Worm (Caenorhabditis elegans) whole organism, late embryonic: ENCODE data around the gene ppm-1.H.

Experiments
- C08G9.2 ChIP-seq: sonication (generic microtip); optimal IDR thresholded peaks from 2 replicates; lab custom pipeline; 2016; ENCODE audit warnings: mild to moderate bottlenecking, missing genetic modification characterization, moderate library complexity, missing compliant biosample characterization
- C38D4.7 ChIP-seq: fragments of 200-800 bp; sonication (Bioruptor generic); optimal IDR thresholded peaks from 2 replicates; lab custom pipeline; 2018; ENCODE audit warnings: mild to moderate bottlenecking, missing genetic modification characterization, moderate library complexity, missing compliant biosample characterization
- F13H6.1 ChIP-seq: sonication (generic microtip); optimal IDR thresholded peaks from 2 replicates; lab custom pipeline; 2016; ENCODE audit warnings: missing genetic modification characterization, missing compliant biosample characterization
- K09A11.1 ChIP-seq: sonication (generic microtip); optimal IDR thresholded peaks from 2 replicates; lab custom pipeline; 2017; ENCODE audit warnings: antibody characterized with exemption, mild to moderate bottlenecking, missing genetic modification characterization, missing compliant biosample characterization; ENCODE audit not compliant: insufficient read depth
- T23F11.4 ChIP-seq: fragments of 200-800 bp; sonication (Bioruptor generic); optimal IDR thresholded peaks from 2 replicates; lab custom pipeline; 2018; ENCODE audit warnings: mild to moderate bottlenecking, missing genetic modification characterization, missing compliant biosample characterization
- Y22D7AL.16 ChIP-seq: sonication (generic microtip); optimal IDR thresholded peaks from 2 replicates; lab custom pipeline; 2016; ENCODE audit warnings: missing genetic modification characterization, missing compliant biosample characterization
- ceh-18 ChIP-seq: sonication (generic microtip); optimal IDR thresholded peaks from 2 replicates; lab custom pipeline; 2016; ENCODE audit warnings: missing genetic modification characterization, missing compliant biosample characterization
- ceh-31 ChIP-seq: sonication (generic microtip); optimal IDR thresholded peaks from 2 replicates; lab custom pipeline; 2016; ENCODE audit warnings: missing genetic modification characterization, missing compliant biosample characterization
- ceh-45 ChIP-seq: fragments of 200-800 bp; sonication (Bioruptor generic); IDR thresholded peaks from 2 replicates; pipeline ENCODE4 v1.3.6; 2022; ENCODE audit warnings: missing genetic modification reagents, missing genetic modification characterization, missing compliant biosample characterization
- ceh-48 ChIP-seq: sonication (generic microtip); optimal IDR thresholded peaks from 2 replicates; lab custom pipeline; 2016; ENCODE audit warnings: missing genetic modification characterization, inconsistent platforms, missing compliant biosample characterization
- ceh-9 ChIP-seq: sonication (generic microtip); optimal IDR thresholded peaks from 2 replicates; lab custom pipeline; 2016; ENCODE audit warnings: mild to moderate bottlenecking, missing genetic modification characterization, inconsistent platforms, missing compliant biosample characterization
- che-1 ChIP-seq: sonication (generic microtip); optimal IDR thresholded peaks from 2 replicates; lab custom pipeline; 2016; ENCODE audit warnings: mild to moderate bottlenecking, missing genetic modification characterization, missing compliant biosample characterization
- dmd-4 ChIP-seq: sonication (generic microtip); optimal IDR thresholded peaks from 2 replicates; lab custom pipeline; 2016; ENCODE audit warnings: borderline replicate concordance, missing genetic modification characterization, missing compliant biosample characterization
- dve-1 ChIP-seq: sonication (generic microtip); optimal IDR thresholded peaks from 2 replicates; lab custom pipeline; 2017; ENCODE audit warnings: antibody characterized with exemption, mild to moderate bottlenecking, missing genetic modification characterization, missing compliant biosample characterization
- eyg-1 ChIP-seq: sonication (generic microtip); optimal IDR thresholded peaks from 2 replicates; lab custom pipeline; 2016; ENCODE audit warnings: missing genotype, missing genetic modification characterization, missing compliant biosample characterization
- fax-1 ChIP-seq: sonication (generic microtip); optimal IDR thresholded peaks from 2 replicates; lab custom pipeline; 2016; ENCODE audit warnings: missing genotype, missing genetic modification characterization, missing compliant biosample characterization
- fkh-10 ChIP-seq: fragments of 150-350 bp; optimal IDR thresholded peaks from 2 replicates; lab custom pipeline; 2014; ENCODE audit warnings: missing biosample characterization, missing genetic modification reagents, missing genetic modification characterization
- fkh-6 ChIP-seq: sonication (generic microtip); optimal IDR thresholded peaks from 2 replicates; lab custom pipeline; 2016; ENCODE audit warnings: missing genetic modification characterization, missing compliant biosample characterization
- hlh-15 ChIP-seq: sonication (generic microtip); optimal IDR thresholded peaks from 2 replicates; lab custom pipeline; 2016; ENCODE audit warnings: missing genetic modification characterization, missing compliant biosample characterization
- hlh-8 ChIP-seq: sonication (generic microtip); optimal IDR thresholded peaks from 2 replicates; lab custom pipeline; 2016; ENCODE audit warnings: missing genotype, missing genetic modification characterization, missing compliant biosample characterization
- lim-6 ChIP-seq: sonication (generic microtip); optimal IDR thresholded peaks from 2 replicates; lab custom pipeline; 2016; ENCODE audit warnings: missing genetic modification characterization, missing compliant biosample characterization
- lin-11 ChIP-seq: fragments of 200-800 bp; sonication (Bioruptor generic); optimal IDR thresholded peaks from 2 replicates; lab custom pipeline; 2018; ENCODE audit warnings: mild to moderate bottlenecking, missing genetic modification characterization, missing compliant biosample characterization
- madf-2 ChIP-seq: sonication (generic microtip); optimal IDR thresholded peaks from 2 replicates; lab custom pipeline; 2017; ENCODE audit warnings: missing genetic modification characterization, missing compliant biosample characterization
- mec-3 ChIP-seq: sonication (generic microtip); optimal IDR thresholded peaks from 2 replicates; lab custom pipeline; 2016; ENCODE audit warnings: borderline replicate concordance, missing genetic modification characterization, missing compliant biosample characterization
- npax-4 ChIP-seq: sonication (generic microtip); optimal IDR thresholded peaks from 2 replicates; lab custom pipeline; 2016; ENCODE audit warnings: missing genetic modification characterization, missing compliant biosample characterization
- odd-2 ChIP-seq: sonication (generic microtip); optimal IDR thresholded peaks from 2 replicates; lab custom pipeline; 2017; ENCODE audit warnings: antibody characterized with exemption, mild to moderate bottlenecking, missing genetic modification characterization, missing compliant biosample characterization
- pag-3 ChIP-seq: sonication (generic microtip); optimal IDR thresholded peaks from 2 replicates; lab custom pipeline; 2016; ENCODE audit warnings: missing compliant biosample characterization, missing genetic modification characterization, borderline replicate concordance
- pat-9 ChIP-seq: fragments of 200-800 bp; sonication (Bioruptor generic); optimal IDR thresholded peaks from 2 replicates; lab custom pipeline; 2018; ENCODE audit warnings: mild to moderate bottlenecking, missing genetic modification characterization, moderate library complexity, missing compliant biosample characterization
- pha-2 ChIP-seq: sonication (generic microtip); optimal IDR thresholded peaks from 2 replicates; lab custom pipeline; 2017; ENCODE audit warnings: mild to moderate bottlenecking, missing genetic modification characterization, missing compliant biosample characterization
- pha-4 ChIP-seq: fragments of 150-350 bp; optimal IDR thresholded peaks from 2 replicates; lab custom pipeline; 2018; ENCODE audit warnings: missing biosample characterization, missing genetic modification reagents, missing genetic modification characterization
- sox-4 ChIP-seq: sonication (generic microtip); optimal IDR thresholded peaks from 2 replicates; lab custom pipeline; 2017; ENCODE audit warnings: mild to moderate bottlenecking, missing genetic modification characterization, inconsistent platforms, missing compliant biosample characterization
- tbx-7 ChIP-seq: sonication (generic microtip); optimal IDR thresholded peaks from 2 replicates; lab custom pipeline; 2016; ENCODE audit warnings: missing genotype, missing genetic modification characterization, missing compliant biosample characterization
- ttx-3 ChIP-seq: sonication (generic microtip); optimal IDR thresholded peaks from 2 replicates; lab custom pipeline; 2016; ENCODE audit warnings: missing genetic modification reagents, missing genetic modification characterization, missing compliant biosample characterization
- unc-3 ChIP-seq, 2 experiments: fragments of 200-800 bp in 1 of 2; sonication (Bioruptor generic) in 1 of 2; sonication (generic microtip) in 1 of 2; conservative IDR thresholded peaks in 1 of 2; optimal IDR thresholded peaks in 1 of 2; 2 replicates each; pipeline versions ENCODE4 v1.3.6 to Lab custom; 2016 to 2022; ENCODE audit warnings: missing compliant biosample characterization in 2 of 2, missing genetic modification characterization in 2 of 2, missing genetic modification reagents in 1 of 2
- unc-42 ChIP-seq: sonication (generic microtip); optimal IDR thresholded peaks from 2 replicates; lab custom pipeline; 2016; ENCODE audit warnings: missing genotype, missing genetic modification characterization, missing compliant biosample characterization
- unc-55 ChIP-seq: sonication (generic microtip); optimal IDR thresholded peaks from 2 replicates; lab custom pipeline; 2017; ENCODE audit warnings: missing biosample characterization, missing genetic modification reagents, missing genetic modification characterization
- unc-86 ChIP-seq: sonication (generic microtip); optimal IDR thresholded peaks from 2 replicates; lab custom pipeline; 2016; ENCODE audit warnings: missing genetic modification characterization, missing compliant biosample characterization
- zip-5 ChIP-seq: sonication (generic microtip); optimal IDR thresholded peaks from 2 replicates; lab custom pipeline; 2016; ENCODE audit warnings: missing genetic modification characterization, missing compliant biosample characterization

ppm-1.H gene

DNA sequence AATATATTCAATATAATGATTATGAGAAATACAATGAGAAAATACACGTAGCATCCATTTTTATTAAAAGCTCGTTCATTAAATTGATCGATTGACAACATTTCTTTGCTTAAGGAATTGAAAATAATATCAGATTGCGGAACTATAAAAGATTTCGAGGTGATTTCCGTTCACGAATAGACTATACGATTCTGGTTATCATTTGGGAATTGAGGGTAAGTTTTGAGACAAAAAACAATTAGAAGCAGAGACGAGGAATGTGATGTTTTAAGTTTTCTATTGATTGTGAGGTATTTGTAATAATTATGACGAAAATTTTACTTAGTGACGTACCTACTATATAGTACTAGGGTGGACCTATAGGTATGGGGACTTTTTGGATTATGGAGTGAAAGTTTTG lies 29.3 kb downstream of the ppm-1.H start, which contains the start of gene sre-19:
Gene sre-19, minus strand, starts transcription at position 101 of the 400 bp plus-strand sequence.
- TF ChIP-seq dmd-4 (tag; lab: Kevin White, UChicago) (no peak), Y22D7AL.16 (tag; lab: Kevin White, UChicago) (no peak), pag-3 (no peak), unc-42 (tag; lab: Kevin White, UChicago) (no peak), zip-5 (tag; lab: Kevin White, UChicago) (no peak)

DNA sequence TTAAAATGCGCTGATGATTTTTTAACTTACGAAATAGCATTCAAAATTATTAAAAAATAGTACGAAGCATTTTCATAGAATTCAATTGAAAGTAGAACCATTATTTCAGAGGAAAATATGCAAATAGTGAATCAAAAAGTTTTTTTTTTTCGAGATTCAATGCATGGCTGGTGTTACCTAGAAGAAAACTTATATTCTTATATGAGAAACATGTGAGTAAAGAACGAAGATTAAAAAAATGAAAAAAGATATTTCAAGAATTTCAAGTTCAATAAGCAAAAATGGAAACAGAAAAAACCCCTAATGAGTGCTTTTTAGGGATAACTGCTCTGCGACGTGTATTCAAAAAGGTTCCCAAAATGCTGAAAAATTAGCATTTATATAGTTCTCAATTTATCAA lies 32.1 kb downstream of the ppm-1.H start, which contains the start of gene sre-16:
Gene sre-16, minus strand, starts transcription at position 101 of the 400 bp plus-strand sequence.
- TF ChIP-seq mec-3 (tag; lab: Kevin White, UChicago) (no peak), fkh-6 (tag; lab: Kevin White, UChicago) (no peak), dve-1 (tag; lab: Kevin White, UChicago) (no peak), pha-2 (tag; lab: Kevin White, UChicago) (no peak), hlh-15 (tag; lab: Kevin White, UChicago) (no peak), lin-11 (tag; lab: Kevin White, UChicago) (no peak), ceh-18 (no peak), C38D4.7 (GFP tag; lab: Kevin White, UChicago) (no peak), madf-2 (tag; lab: Kevin White, UChicago) (no peak), npax-4 (tag; lab: Kevin White, UChicago) (no peak), ceh-45 (GFP tag; lab: Robert Waterston, UW) (no peak), unc-55 (GFP tag; lab: Kevin White, UChicago) (no peak), C08G9.2 (no peak), ceh-31 (tag; lab: Kevin White, UChicago) (no peak), unc-86 (tag; lab: Kevin White, UChicago) (no peak), sox-4 (no peak), K09A11.1 (tag; lab: Kevin White, UChicago) (no peak), unc-42 (tag; lab: Kevin White, UChicago) (no peak)

DNA sequence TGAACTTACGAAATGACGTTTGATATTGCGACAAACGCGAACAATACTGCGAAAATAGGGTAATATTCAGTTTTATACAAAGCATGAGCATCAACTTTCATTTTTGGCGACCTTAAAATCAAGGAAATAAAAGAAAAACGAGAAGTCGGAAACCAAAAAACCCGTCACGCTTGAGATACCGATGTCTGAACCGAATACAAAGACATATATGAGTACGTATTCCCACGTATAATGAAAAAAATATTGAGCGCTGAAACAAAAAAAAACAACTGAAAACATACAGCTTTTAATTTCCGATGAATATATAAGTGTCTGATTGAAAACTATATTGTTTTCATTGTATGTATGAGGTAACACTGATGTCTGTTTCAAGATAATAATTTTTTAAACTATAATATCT lies 38.4 kb downstream of the ppm-1.H start, which contains the start of gene sre-18:
Gene sre-18, minus strand, starts transcription at position 101 of the 400 bp plus-strand sequence.
- TF ChIP-seq sox-4 (no peak), tbx-7 (tag; lab: Kevin White, UChicago) (no peak), lim-6 (tag; lab: Kevin White, UChicago) (no peak), ttx-3 (tag; lab: Kevin White, UChicago) (no peak), madf-2 (tag; lab: Kevin White, UChicago) (no peak), odd-2 (no peak)

DNA sequence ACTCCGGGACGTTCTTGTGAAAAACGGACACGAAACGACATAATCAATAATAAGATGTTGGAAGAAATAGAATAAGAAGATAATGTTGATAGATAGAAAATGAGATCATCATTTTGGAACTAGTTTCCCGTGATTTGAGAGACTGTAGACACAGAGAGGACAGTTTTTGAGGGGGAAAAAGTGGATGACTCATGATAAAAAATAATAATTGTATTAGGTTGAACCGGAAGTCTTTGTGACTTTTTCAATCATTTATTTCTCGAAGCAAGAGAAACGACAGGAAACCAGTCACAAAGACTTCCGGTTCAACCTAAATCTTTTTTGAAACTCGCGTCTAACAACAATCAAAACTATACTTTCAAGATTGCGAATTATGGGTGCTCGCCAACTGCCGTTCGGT lies 41.1 kb downstream of the ppm-1.H start, which contains the start of gene mlt-3:
Gene mlt-3, minus strand, starts transcription at position 101 of the 400 bp plus-strand sequence.
- TF ChIP-seq pha-4 (tag; lab: Kevin White, UChicago) (no peak), unc-55 (GFP tag; lab: Kevin White, UChicago) (no peak), ceh-18 (no peak)
- TF ChIP-seq, all 69 proteins: peak for 0

DNA sequence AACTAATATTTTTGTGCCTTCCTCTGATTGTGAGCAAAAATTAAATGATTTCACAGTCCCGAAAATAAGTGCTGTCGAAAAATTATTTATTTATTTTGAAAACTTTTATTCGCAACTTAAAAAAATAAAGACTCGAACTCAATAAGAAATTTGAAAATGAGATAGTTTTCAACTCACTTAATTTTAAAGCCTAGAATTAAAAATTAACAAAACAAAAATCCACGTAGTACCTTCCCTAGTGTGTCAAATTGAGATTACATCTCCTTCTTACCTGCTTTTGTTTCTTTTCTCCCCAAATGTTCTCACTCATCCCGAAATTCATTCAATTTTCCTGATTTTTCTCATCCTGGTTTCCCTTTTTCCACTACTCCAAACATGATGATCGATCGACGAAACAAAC lies 48.8 kb downstream of the ppm-1.H start, which contains the start of gene F35G2.5:
Gene F35G2.5, plus strand, starts transcription at position 301 of the 400 bp plus-strand sequence.
- TF ChIP-seq pat-9 (no peak), ceh-48 (no peak), dmd-4 (tag; lab: Kevin White, UChicago) (no peak), mec-3 (tag; lab: Kevin White, UChicago) (no peak), che-1 (tag; lab: Kevin White, UChicago) (no peak), fkh-10 (no peak), ceh-9 (no peak), hlh-8 (no peak), odd-2 (no peak), unc-3 (GFP tag; conservative IDR thresholded peaks at IDR 0.05; lab: Robert Waterston, UW) (no peak), unc-3 (tag; optimal IDR thresholded peaks at IDR 0.05; lab: Kevin White, UChicago) (no peak), hlh-15 (tag; lab: Kevin White, UChicago) (no peak), sox-4 (no peak), madf-2 (tag; lab: Kevin White, UChicago) (no peak), C08G9.2 (no peak), F13H6.1 (tag; lab: Kevin White, UChicago) (no peak), T23F11.4 (GFP tag; lab: Kevin White, UChicago) (no peak), fax-1 (no peak), ceh-18 (no peak), Y22D7AL.16 (tag; lab: Kevin White, UChicago) (no peak), eyg-1 (no peak)
